Worm (Caenorhabditis elegans) whole organism, L4/young adult: ENCODE data around the gene srw-16.
"Not testable (repeated sequence)": the region's sequence is repeated elsewhere in the genome, so short reads cannot be mapped to it uniquely, and the experiment has no call there.

Experiments used
- W03F9.2 ChIP-seq: fragments of 150-350 bp; optimal IDR thresholded peaks from 2 replicates; lab custom pipeline; 2014; ENCODE audit warnings: missing biosample characterization, missing genetic modification characterization
- dao-5 ChIP-seq: sonication (generic microtip); optimal IDR thresholded peaks from 2 replicates; lab custom pipeline; 2016; ENCODE audit warnings: missing genotype, missing genetic modification characterization, moderate library complexity, missing compliant biosample characterization
- him-1 ChIP-seq: sonication (generic microtip); optimal IDR thresholded peaks from 2 replicates; lab custom pipeline; 2016; ENCODE audit warnings: missing genotype, missing genetic modification reagents, missing genetic modification characterization, missing compliant biosample characterization

The srw-16 gene

DNA sequence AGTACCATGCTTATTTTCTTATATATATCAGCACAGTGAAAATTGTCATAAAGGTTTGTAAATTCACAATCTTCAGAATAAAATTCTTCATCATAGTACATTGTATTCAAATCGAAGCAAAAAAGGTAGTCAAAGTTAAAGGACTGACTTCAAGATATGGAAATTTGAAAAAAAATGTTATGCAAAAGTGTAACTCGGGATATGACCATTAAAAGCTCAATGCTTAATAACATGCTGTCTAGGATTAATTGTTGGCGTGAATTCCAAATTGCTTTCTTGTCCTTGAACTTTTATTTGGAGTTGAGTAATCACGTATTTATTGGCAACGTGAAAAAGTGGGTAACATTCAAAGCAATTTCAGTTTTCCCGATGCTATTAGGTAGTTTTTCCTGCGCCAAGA, at the start of gene srw-16:
Gene srw-16 (minus strand): TSS at position 101 of the 400 bp plus-strand sequence.
- TF ChIP-seq him-1 (tag; lab: Kevin White, UChicago), result no peak
- TF ChIP-seq W03F9.2 (tag; lab: Kevin White, UChicago), result no peak
- no peak for TF ChIP-seq dao-5 (tag; lab: Kevin White, UChicago)

DNA sequence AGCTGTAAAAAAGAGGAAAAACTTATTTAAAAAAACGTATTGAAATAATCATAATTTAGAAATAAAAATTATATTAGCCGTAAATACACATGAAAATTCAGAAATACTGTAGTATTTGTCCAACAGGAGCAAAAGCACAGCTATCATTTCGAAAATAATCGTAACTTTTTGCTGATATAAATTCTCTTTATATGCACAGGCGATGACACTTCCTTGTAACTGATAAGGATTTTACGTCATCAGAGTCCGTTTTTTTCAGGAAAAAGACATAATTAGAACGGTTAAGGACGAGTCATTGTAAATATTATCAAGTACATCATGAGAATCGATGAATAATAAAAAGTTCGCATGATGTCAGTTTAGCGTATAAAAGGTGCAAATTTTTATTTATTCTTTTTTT, 48.8 kb upstream of the srw-16 start:
- no peak for TF ChIP-seq W03F9.2 (tag; lab: Kevin White, UChicago)
- no peak for TF ChIP-seq him-1 (tag; lab: Kevin White, UChicago)
- no peak for TF ChIP-seq dao-5 (tag; lab: Kevin White, UChicago)

DNA sequence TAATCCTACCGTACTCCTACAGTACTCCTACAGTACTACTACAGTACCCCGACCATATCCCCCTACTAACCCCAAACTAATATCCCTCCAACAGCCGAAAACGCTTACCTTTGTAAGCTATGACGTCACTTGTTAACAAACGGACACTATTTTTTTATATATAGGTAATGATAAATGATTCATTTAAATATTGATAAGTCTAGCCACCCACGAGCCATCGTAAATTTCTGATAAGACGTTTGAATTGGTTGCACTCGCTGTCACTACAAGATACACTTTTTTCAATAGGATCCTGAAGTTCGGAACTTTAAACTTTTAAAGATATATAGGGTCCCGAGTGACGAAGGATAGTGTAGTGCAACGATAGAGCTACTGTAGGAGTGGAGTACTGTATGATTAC, 48.0 kb upstream of the srw-16 start, which contains the start of gene nhr-247:
Gene nhr-247 (plus strand): TSS at position 330 of the 400 bp plus-strand sequence.
- not testable (repeated sequence) for TF ChIP-seq him-1, W03F9.2, dao-5 (tag; lab: Kevin White, UChicago)

DNA sequence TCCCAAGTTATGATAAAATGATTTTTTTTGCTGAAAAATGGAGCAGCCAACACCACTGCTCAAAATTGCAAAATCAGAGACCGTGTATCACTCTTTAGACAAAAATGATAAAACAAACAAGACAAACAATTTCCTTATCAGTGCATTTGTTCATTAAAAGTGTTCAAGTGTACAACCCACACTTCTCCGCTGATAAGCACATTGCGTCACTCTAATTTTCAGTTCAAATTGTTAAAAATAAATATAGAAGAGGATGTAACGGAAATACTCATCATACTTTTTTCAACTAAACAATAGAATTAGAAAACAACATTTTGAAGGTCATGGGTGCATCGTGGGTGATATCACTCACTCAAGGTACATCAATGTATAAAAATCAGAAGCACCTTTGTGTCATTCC, 44.0 kb upstream of the srw-16 start, which contains the start of gene nhr-291:
Gene nhr-291 (plus strand): TSS at position 324 of the 400 bp plus-strand sequence.
- TF ChIP-seq dao-5 (tag; lab: Kevin White, UChicago) (no peak), him-1 (tag; lab: Kevin White, UChicago) (no peak)

DNA sequence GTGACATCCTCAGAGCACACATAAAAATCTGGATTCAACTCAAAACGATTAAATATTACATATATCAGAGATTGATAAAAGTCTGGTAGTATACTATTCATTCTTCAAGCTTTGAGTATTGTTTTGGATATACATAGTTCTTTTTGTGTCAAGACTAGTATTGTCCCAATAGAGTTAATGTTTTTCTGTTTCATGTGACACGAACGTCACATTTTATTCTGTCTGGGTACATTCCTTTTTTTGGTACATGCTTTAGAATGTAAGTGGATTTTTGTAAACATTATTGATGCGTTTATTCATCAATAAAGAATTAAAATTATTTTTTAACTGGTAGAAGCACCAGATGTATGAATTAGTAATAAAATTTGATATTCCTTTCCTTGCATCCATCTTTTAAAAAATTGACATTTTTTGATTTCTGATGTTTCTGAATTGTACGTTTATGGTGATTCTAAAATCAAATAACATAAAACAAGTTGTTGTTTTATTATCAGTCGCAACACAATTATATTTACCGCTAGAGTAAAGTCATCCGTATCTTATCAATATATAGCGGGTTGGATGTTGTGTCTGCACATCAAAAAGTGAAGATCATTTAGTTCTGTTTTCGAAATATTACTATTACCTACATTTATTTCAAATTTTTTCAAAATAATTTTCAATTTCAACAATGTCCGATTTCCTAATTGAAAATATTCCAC, 41.3 kb upstream of the srw-16 start, which contains the start of the genes srt-22 and nhr-246:
Gene srt-22 (minus strand): TSS at position 101 of the 701 bp plus-strand sequence.
Gene nhr-246 (plus strand): TSS at position 651 of the 701 bp plus-strand sequence.
- no peak for TF ChIP-seq W03F9.2 (tag; lab: Kevin White, UChicago)
- TF ChIP-seq him-1 (tag; lab: Kevin White, UChicago), result no peak
- TF ChIP-seq dao-5 (tag; lab: Kevin White, UChicago), result no peak

DNA sequence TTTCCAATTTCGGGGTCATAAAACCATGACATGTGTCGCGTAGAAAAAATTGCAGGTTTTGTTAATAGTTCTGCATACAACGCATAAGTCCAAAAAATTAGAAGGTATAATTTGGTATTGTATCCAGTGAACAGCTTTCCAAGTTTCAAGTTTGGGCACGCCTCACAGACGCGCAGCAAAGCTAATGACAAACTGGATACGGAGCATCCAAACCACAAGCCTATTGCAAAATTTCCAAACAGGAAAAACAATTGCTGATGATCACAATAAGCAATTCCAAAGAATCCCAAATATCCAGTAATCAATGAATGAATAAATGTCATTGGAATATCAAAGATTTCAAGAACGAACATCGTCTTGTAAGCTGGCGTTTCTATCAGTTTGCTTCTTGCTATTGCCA, 38.9 kb upstream of the srw-16 start:
- TF ChIP-seq him-1 (tag; lab: Kevin White, UChicago) (no peak), dao-5 (tag; lab: Kevin White, UChicago) (no peak), W03F9.2 (tag; lab: Kevin White, UChicago) (no peak)

DNA sequence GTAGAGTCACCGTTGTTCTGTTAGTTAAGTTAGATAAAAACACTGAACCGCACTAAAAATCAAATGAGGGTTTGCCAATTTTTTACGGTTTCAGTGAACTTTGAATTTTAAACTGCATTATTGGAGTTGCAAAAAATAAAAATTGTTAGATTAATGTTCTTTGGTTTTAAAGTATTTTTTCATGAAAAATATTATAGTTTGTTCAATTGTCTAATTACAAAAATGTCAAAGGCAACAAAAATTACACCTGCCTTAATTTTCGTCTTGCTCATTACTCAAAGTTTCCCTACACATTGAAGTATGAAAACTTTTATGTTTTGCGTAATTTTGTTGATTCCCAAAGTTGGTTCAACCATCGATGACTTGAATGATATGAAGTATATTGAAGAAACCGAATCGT, 36.1 kb upstream of the srw-16 start, which contains the start of gene irld-62:
Gene irld-62 (plus strand): TSS at position 301 of the 400 bp plus-strand sequence.
- no peak for TF ChIP-seq dao-5 (tag; lab: Kevin White, UChicago)
- no peak for TF ChIP-seq W03F9.2 (tag; lab: Kevin White, UChicago)
- TF ChIP-seq him-1 (tag; lab: Kevin White, UChicago), result no peak

DNA sequence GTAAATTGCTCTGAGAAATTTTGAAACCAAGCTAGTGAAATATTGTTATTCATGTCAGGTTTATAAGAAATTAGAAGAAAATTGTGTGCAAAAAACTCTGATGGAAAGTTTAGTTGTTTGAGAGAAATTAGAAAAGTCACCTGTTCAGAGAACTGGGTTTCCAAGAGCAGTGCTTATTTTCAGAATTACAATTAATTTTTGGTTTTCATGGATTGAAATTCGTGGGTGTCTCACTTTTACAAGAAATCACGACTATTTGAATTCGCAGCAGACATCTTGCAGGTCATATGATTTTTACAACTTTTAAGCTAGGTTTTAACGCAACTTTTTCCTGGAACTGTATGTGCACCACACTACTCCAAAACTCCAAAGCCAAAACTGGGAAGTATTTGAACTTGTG, 34.4 kb upstream of the srw-16 start, which contains the start of gene srz-10:
Gene srz-10 (minus strand): TSS at position 88 of the 400 bp plus-strand sequence.
- no peak for TF ChIP-seq him-1 (tag; lab: Kevin White, UChicago)
- no peak for TF ChIP-seq dao-5 (tag; lab: Kevin White, UChicago)
- TF ChIP-seq W03F9.2 (tag; lab: Kevin White, UChicago), result no peak

DNA sequence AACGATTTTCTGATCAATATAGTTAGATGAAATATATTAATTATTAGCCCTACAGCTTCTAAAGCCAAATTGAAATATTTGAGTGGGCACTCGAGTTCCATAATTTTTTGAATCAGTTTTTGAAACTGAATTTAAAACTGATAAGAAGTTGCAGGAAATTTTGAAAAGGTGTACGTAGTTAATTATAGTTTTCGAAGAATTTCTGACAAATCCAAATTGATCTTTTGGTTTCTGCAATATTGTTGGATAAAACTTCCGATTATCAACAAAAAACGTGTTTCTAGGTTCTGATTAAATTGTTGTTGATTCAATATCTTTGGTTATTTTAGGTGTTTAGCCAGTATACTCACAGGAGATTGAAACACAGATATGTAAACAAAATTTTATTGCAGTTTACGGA, 32.1 kb upstream of the srw-16 start, which contains the start of gene T26H8.4:
Gene T26H8.4 (minus strand): TSS at position 101 of the 400 bp plus-strand sequence.
- no peak for TF ChIP-seq dao-5 (tag; lab: Kevin White, UChicago)
- no peak for TF ChIP-seq W03F9.2 (tag; lab: Kevin White, UChicago)
- no peak for TF ChIP-seq him-1 (tag; lab: Kevin White, UChicago)

DNA sequence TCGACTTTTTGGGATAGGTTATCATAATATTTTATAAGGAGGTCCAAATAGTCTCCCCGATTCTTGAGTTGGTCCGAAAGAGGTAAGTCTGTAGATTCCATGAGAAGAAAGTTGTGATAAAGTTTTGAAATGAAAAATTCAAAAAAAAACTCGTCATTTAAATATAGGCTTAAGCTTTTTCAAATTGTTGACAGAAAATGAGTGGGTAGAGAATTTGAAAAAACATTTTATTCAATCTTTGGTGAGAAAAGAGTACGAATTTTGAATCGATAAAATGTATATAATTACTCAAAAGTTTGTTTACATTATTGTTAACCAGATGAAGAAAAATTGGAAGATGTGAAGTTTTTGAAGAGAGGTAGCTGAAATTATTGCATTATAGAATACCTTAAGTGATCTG, 30.8 kb upstream of the srw-16 start, which contains the start of gene T26H8.5:
Gene T26H8.5 (minus strand): TSS at position 101 of the 400 bp plus-strand sequence.
- TF ChIP-seq him-1 (tag; lab: Kevin White, UChicago) (no peak), W03F9.2 (tag; lab: Kevin White, UChicago) (no peak), dao-5 (tag; lab: Kevin White, UChicago) (no peak)

DNA sequence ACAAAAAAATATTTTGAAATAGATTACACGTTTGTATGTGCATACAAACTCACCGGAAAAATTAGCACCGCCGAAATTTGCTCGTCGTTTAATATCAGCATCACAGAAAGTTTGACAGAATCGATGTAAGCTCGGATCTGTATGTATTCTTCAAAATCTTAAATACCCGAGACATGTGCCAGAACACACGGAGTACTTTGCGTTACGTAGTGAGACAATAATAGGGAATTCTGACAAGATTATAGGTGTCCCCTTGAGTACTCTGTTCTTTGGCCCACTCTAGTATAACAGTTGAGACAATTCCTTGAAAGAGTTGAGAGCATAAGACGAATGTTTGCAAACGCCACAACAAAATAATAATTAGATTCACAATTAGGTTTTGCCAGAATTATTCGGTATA, 29.0 kb upstream of the srw-16 start, which contains the start of gene srx-48:
Gene srx-48 (minus strand): TSS at position 101 of the 400 bp plus-strand sequence.
- TF ChIP-seq him-1 (tag; lab: Kevin White, UChicago) (no peak), W03F9.2 (tag; lab: Kevin White, UChicago) (no peak), dao-5 (tag; lab: Kevin White, UChicago) (no peak)

DNA sequence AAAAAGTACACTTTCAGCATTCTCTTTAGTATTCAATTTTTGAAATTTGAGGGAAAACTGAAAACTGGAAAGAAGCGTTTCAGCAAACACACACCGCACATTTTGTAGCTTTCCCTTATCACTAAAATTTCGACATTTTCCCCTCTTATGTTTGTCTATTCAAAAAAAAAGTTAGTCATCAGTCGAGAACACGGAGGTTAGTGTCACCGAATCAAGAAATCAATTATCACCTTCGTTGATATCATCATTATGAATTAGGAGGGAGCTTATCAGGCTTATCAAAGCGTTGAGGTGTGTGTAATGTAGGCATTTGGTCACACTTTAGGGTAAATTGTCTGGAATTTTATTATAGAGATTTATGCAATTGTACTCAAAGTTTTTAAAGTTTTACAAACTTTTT, 23.9 kb upstream of the srw-16 start, which contains the start of gene cpr-3:
Gene cpr-3 (minus strand): TSS at position 104 of the 400 bp plus-strand sequence.
- TF ChIP-seq dao-5 (tag; lab: Kevin White, UChicago), result no peak
- no peak for TF ChIP-seq W03F9.2 (tag; lab: Kevin White, UChicago)
- TF ChIP-seq him-1 (tag; lab: Kevin White, UChicago), result no peak

DNA sequence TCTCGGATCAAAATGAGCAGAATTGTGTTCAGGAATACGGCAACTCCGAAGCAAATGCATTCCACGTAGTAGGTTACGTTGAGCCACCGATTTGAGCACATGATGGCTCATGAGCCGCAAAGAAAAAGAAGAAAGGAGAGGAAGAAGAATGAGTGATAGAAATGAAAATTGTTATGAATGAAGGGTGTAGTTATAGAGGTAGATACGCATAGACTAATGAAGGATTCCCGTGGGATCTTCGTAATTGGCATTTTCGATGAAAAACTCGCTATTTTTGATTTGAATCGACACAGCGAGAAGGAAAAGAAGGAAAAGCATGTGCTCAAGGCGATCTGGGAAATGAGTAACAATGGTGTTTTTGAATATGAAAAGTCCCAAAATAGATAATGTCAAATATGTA, 19.2 kb upstream of the srw-16 start, which contains the start of gene str-96:
Gene str-96 (minus strand): TSS at position 101 of the 400 bp plus-strand sequence.
- TF ChIP-seq dao-5 (tag; lab: Kevin White, UChicago) (no peak), him-1 (tag; lab: Kevin White, UChicago) (no peak), W03F9.2 (tag; lab: Kevin White, UChicago) (no peak)
